Fruit fly (Drosophila melanogaster) Kc167 (cell line): ENCODE results near the gene ergic53.

Experiments used
- Myc ChIP-seq: fragments of >200 bp; optimal IDR thresholded peaks from 2 replicates; lab custom pipeline; 2017; ENCODE audit warnings: missing external identifiers
- Sin3A ChIP-seq: fragments of >200 bp; optimal IDR thresholded peaks from 2 replicates; lab custom pipeline; 2018; ENCODE audit warnings: missing external identifiers
- h ChIP-seq: fragments of >200 bp; optimal IDR thresholded peaks from 3 replicates; lab custom pipeline; 2018; ENCODE audit warnings: missing external identifiers
- psq ChIP-seq: fragments of >200 bp; optimal IDR thresholded peaks from 2 replicates; lab custom pipeline; 2017; ENCODE audit warnings: missing external identifiers

DNA sequence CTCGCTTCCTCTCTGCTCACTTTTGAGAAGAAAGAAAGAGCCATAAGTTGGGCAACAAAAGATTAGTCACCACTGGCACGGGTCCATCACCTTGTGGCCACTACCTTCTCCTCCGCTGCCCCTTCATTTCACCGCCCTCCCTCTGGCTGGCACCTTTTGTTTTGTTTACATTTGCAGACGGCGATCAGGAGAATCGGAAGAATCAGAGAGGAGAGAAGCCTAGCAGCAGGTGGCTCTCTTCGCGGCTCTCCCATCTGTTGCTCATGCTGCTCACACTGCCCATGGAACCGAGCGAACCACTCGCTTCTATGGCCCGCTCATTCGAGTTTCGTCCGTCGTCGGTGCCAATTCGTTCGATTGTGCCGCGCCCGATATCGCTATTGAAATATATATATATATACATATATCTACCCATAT, 11.6 kb downstream of the ergic53 start:
- TF ChIP-seq Sin3A (no peak), psq (no peak), h (lab: Kevin White, UChicago) (no peak), Myc (lab: Kevin White, UChicago) (no peak)
